Worm (Caenorhabditis elegans) whole organism, midembryonic: ENCODE data around the gene ama-1.

Experiments used
- T22C8.4 ChIP-seq: fragments of 200-800 bp; sonication (Bioruptor generic); IDR thresholded peaks from 2 replicates; pipeline ENCODE4 v1.3.6; 2022; ENCODE audit warnings: missing genetic modification characterization, missing compliant biosample characterization
- cog-1 ChIP-seq: sonication (generic microtip); optimal IDR thresholded peaks from 2 replicates; lab custom pipeline; 2016; ENCODE audit warnings: missing genetic modification characterization, missing compliant biosample characterization
- flt-1 ChIP-seq: fragments of 200-800 bp; sonication (Bioruptor generic); IDR thresholded peaks from 2 replicates; pipeline ENCODE4 v1.3.6; 2022; ENCODE audit warnings: missing genetic modification characterization, missing compliant biosample characterization
- klf-2 ChIP-seq: fragments of 200-800 bp; sonication (Bioruptor generic); conservative IDR thresholded peaks from 2 replicates; pipeline ENCODE4 v1.3.6; 2022; ENCODE audit warnings: missing genetic modification reagents, missing genetic modification characterization, missing compliant biosample characterization
- med-1 ChIP-seq: sonication (generic microtip); optimal IDR thresholded peaks from 2 replicates; lab custom pipeline; 2017; ENCODE audit warnings: missing genetic modification characterization, mild to moderate bottlenecking, missing compliant biosample characterization, antibody characterized with exemption, missing genetic modification reagents; ENCODE audit not compliant: insufficient read depth
- ref-1 ChIP-seq: fragments of 200-800 bp; sonication (Bioruptor generic); conservative IDR thresholded peaks from 2 replicates; pipeline ENCODE4 v1.3.6; 2022; ENCODE audit warnings: missing genetic modification reagents, missing genetic modification characterization, missing compliant biosample characterization
- tab-1 ChIP-seq: fragments of 200-800 bp; sonication (Bioruptor generic); IDR thresholded peaks from 2 replicates; pipeline ENCODE4 v1.3.6; 2022; ENCODE audit warnings: missing genetic modification characterization, missing compliant biosample characterization
- ztf-23 ChIP-seq: fragments of 200-800 bp; sonication (Bioruptor generic); IDR thresholded peaks from 2 replicates; pipeline ENCODE4 v1.3.6; 2022; ENCODE audit warnings: missing genetic modification reagents, missing genetic modification characterization, missing compliant biosample characterization

- TF ChIP-seq T22C8.4 (no peak), flt-1 (GFP tag; lab: Robert Waterston, UW) (no peak), cog-1 (tag; lab: Kevin White, UChicago) (no peak), klf-2 (GFP tag; lab: Robert Waterston, UW) (no peak), med-1 (no peak), ref-1 (GFP tag; lab: Robert Waterston, UW) (no peak), ztf-23 (no peak), tab-1 (GFP tag; lab: Robert Waterston, UW) (no peak)
Observed at ce11 chrIV:4307227-4307946, 59.5 kb downstream of the ama-1 start, which contains the start of gene set-9.
